Worm (Caenorhabditis elegans) whole organism, L4 larva: Measurements from ENCODE around the gene C30G7.4.

Experiments
- F26F4.8 ChIP-seq: fragments of 200-800 bp; sonication (Bioruptor generic); conservative IDR thresholded peaks from 2 replicates; pipeline ENCODE4 v1.3.6; 2022; ENCODE audit warnings: missing genetic modification characterization, missing compliant biosample characterization
- F44E2.7 ChIP-seq: fragments of 200-800 bp; sonication (Bioruptor generic); IDR thresholded peaks from 2 replicates; pipeline ENCODE4 v2.1.2; 2022; ENCODE audit warnings: missing genetic modification characterization, missing compliant biosample characterization
- F49E8.2 ChIP-seq: sonication (generic microtip); optimal IDR thresholded peaks from 2 replicates; lab custom pipeline; 2016; ENCODE audit warnings: missing compliant biosample characterization, mild to moderate bottlenecking, missing genetic modification characterization, borderline replicate concordance
- R02D3.7 ChIP-seq: fragments of 150-350 bp; sonication (generic microtip); optimal IDR thresholded peaks from 3 replicates; lab custom pipeline; 2014; ENCODE audit warnings: missing biosample characterization, missing genetic modification characterization
- Y105C5A.15 ChIP-seq: fragments of 200-800 bp; sonication (Bioruptor generic); IDR thresholded peaks from 2 replicates; pipeline ENCODE4 v1.3.6; 2022; ENCODE audit warnings: missing genetic modification characterization, missing compliant biosample characterization
- Y48G9A.11 ChIP-seq: fragments of 200-800 bp; sonication (Bioruptor generic); IDR thresholded peaks from 2 replicates; pipeline ENCODE4 v1.3.6; 2022; ENCODE audit warnings: missing genetic modification reagents, missing genetic modification characterization, missing compliant biosample characterization
- aha-1 ChIP-seq: fragments of 150-350 bp; peaks from one replicate; lab custom pipeline; 2014; ENCODE audit warnings: missing biosample characterization, missing genetic modification characterization
- arid-1 ChIP-seq: fragments of 200-800 bp; sonication (Bioruptor generic); conservative IDR thresholded peaks from 2 replicates; pipeline ENCODE4 v1.3.6; 2022; ENCODE audit warnings: missing genetic modification reagents, missing genetic modification characterization, missing compliant biosample characterization
- attf-4 ChIP-seq: sonication (generic microtip); optimal IDR thresholded peaks from 3 replicates; lab custom pipeline; 2017; ENCODE audit warnings: missing biosample characterization, missing genetic modification characterization
- ceh-20 ChIP-seq: fragments of 200-800 bp; sonication (Bioruptor generic); IDR thresholded peaks from 2 replicates; pipeline ENCODE4 v1.3.6; 2022; ENCODE audit warnings: missing genetic modification reagents, missing genetic modification characterization, missing compliant biosample characterization
- ceh-82 ChIP-seq: sonication (generic microtip); optimal IDR thresholded peaks from 2 replicates; lab custom pipeline; 2017; ENCODE audit warnings: missing biosample characterization, missing genetic modification characterization
- cey-2 ChIP-seq: sonication (generic microtip); optimal IDR thresholded peaks from 3 replicates; lab custom pipeline; 2017; ENCODE audit warnings: missing genetic modification characterization, mild to moderate bottlenecking, missing compliant biosample characterization, antibody characterized with exemption, borderline replicate concordance; ENCODE audit not compliant: insufficient read depth
- ctbp-1 ChIP-seq: fragments of 200-800 bp; sonication (Bioruptor generic); IDR thresholded peaks from 2 replicates; pipeline ENCODE4 v1.3.6; 2022; ENCODE audit warnings: missing genetic modification reagents, missing genetic modification characterization, missing compliant biosample characterization
- daf-16 ChIP-seq, 3 experiments: sonication (generic microtip); optimal IDR thresholded peaks; 2 replicates each; lab custom pipeline; 2016 to 2017; ENCODE audit warnings: missing genetic modification characterization in 3 of 3, missing genetic modification reagents in 3 of 3, mild to moderate bottlenecking in 2 of 3, missing compliant biosample characterization in 2 of 3, missing biosample characterization in 1 of 3, moderate library complexity in 1 of 3
- dmd-6 ChIP-seq: fragments of 200-800 bp; sonication (Bioruptor generic); IDR thresholded peaks from 2 replicates; pipeline ENCODE4 v1.3.6; 2022; ENCODE audit warnings: missing genetic modification reagents, missing genetic modification characterization, missing compliant biosample characterization
- dpl-1 ChIP-seq: fragments of 150-350 bp; optimal IDR thresholded peaks from 2 replicates; lab custom pipeline; 2014; ENCODE audit warnings: missing biosample characterization, missing genetic modification reagents, missing genetic modification characterization
- dve-1 ChIP-seq: sonication (generic microtip); optimal IDR thresholded peaks from 2 replicates; lab custom pipeline; 2017; ENCODE audit warnings: antibody characterized with exemption, mild to moderate bottlenecking, missing genetic modification characterization, missing compliant biosample characterization; ENCODE audit not compliant: insufficient read depth
- fkh-10 ChIP-seq: fragments of 150-350 bp; optimal IDR thresholded peaks from 2 replicates; lab custom pipeline; 2014; ENCODE audit warnings: missing biosample characterization, missing genetic modification reagents, missing genetic modification characterization
- fos-1 ChIP-seq: fragments of 150-350 bp; optimal IDR thresholded peaks from 2 replicates; lab custom pipeline; 2014; ENCODE audit warnings: missing biosample characterization, missing genetic modification characterization
- hlh-11 ChIP-seq: fragments of 200-800 bp; sonication (Bioruptor generic); optimal IDR thresholded peaks from 2 replicates; lab custom pipeline; 2018; ENCODE audit warnings: mild to moderate bottlenecking, missing genetic modification characterization, missing compliant biosample characterization
- hlh-30 ChIP-seq: sonication (generic microtip); optimal IDR thresholded peaks from 2 replicates; lab custom pipeline; 2017; ENCODE audit warnings: antibody characterized with exemption, mild to moderate bottlenecking, missing genetic modification characterization, missing compliant biosample characterization; ENCODE audit not compliant: insufficient read depth
- lim-7 ChIP-seq: fragments of 200-800 bp; sonication (Bioruptor generic); IDR thresholded peaks from 2 replicates; pipeline ENCODE4 v1.3.6; 2022; ENCODE audit warnings: missing genetic modification characterization, missing compliant biosample characterization
- lin-38 ChIP-seq: fragments of 200-800 bp; sonication (Bioruptor generic); IDR thresholded peaks from 2 replicates; pipeline ENCODE4 v1.3.6; 2022; ENCODE audit warnings: missing genetic modification reagents, missing genetic modification characterization, missing compliant biosample characterization
- lir-3 ChIP-seq: sonication (generic microtip); optimal IDR thresholded peaks from 2 replicates; lab custom pipeline; 2016; ENCODE audit warnings: mild to moderate bottlenecking, missing genetic modification characterization, missing compliant biosample characterization
- lsy-2 ChIP-seq, 2 experiments: fragments of 150-350 bp in 1 of 2; sonication (generic microtip) in 1 of 2; optimal IDR thresholded peaks; 2 replicates each; lab custom pipeline; 2014 to 2017; ENCODE audit warnings: missing biosample characterization in 2 of 2, missing genetic modification characterization in 2 of 2
- mdt-29 ChIP-seq: fragments of 200-800 bp; sonication (Bioruptor generic); IDR thresholded peaks from 2 replicates; pipeline ENCODE4 v1.3.6; 2022; ENCODE audit warnings: missing genetic modification reagents, missing genetic modification characterization, missing compliant biosample characterization
- mep-1 ChIP-seq: fragments of 150-350 bp; sonication (generic microtip); optimal IDR thresholded peaks from 3 replicates; lab custom pipeline; 2014; ENCODE audit warnings: missing biosample characterization, missing genetic modification characterization
- mxl-3 ChIP-seq: fragments of 200-800 bp; sonication (Bioruptor generic); optimal IDR thresholded peaks from 2 replicates; lab custom pipeline; 2018; ENCODE audit warnings: mild to moderate bottlenecking, missing genetic modification characterization, missing compliant biosample characterization
- nhr-11 ChIP-seq: fragments of 150-350 bp; optimal IDR thresholded peaks from 2 replicates; lab custom pipeline; 2014; ENCODE audit warnings: missing biosample characterization, missing genetic modification characterization
- nhr-111 ChIP-seq: fragments of 200-800 bp; sonication (Bioruptor generic); optimal IDR thresholded peaks from 2 replicates; lab custom pipeline; 2018; ENCODE audit warnings: mild to moderate bottlenecking, missing genetic modification characterization, missing compliant biosample characterization
- nhr-25 ChIP-seq: sonication (generic microtip); optimal IDR thresholded peaks from 2 replicates; lab custom pipeline; 2017; ENCODE audit warnings: missing genetic modification characterization, mild to moderate bottlenecking, missing compliant biosample characterization, antibody characterized with exemption, moderate library complexity, borderline replicate concordance; ENCODE audit not compliant: insufficient read depth
- nhr-28 ChIP-seq: fragments of 150-350 bp; optimal IDR thresholded peaks from 2 replicates; lab custom pipeline; 2014; ENCODE audit warnings: missing biosample characterization, missing genetic modification characterization
- nhr-41 ChIP-seq: fragments of 200-800 bp; sonication (Bioruptor generic); IDR thresholded peaks from 2 replicates; pipeline ENCODE4 v1.3.6; 2022; ENCODE audit warnings: missing genetic modification reagents, missing genetic modification characterization, missing compliant biosample characterization
- nhr-48 ChIP-seq: sonication (generic microtip); optimal IDR thresholded peaks from 2 replicates; lab custom pipeline; 2016; ENCODE audit warnings: mild to moderate bottlenecking, missing genetic modification characterization, missing compliant biosample characterization
- sdz-12 ChIP-seq: fragments of 200-800 bp; sonication (Bioruptor generic); optimal IDR thresholded peaks from 2 replicates; lab custom pipeline; 2018; ENCODE audit warnings: mild to moderate bottlenecking, missing genetic modification characterization, missing compliant biosample characterization
- spr-1 ChIP-seq: sonication (generic microtip); optimal IDR thresholded peaks from 2 replicates; lab custom pipeline; 2016; ENCODE audit warnings: mild to moderate bottlenecking, missing genetic modification characterization, missing compliant biosample characterization
- spr-3 ChIP-seq: fragments of 200-800 bp; sonication (Bioruptor generic); optimal IDR thresholded peaks from 2 replicates; lab custom pipeline; 2018; ENCODE audit warnings: mild to moderate bottlenecking, missing genetic modification characterization, missing compliant biosample characterization
- unc-130 ChIP-seq: sonication (generic microtip); optimal IDR thresholded peaks from 2 replicates; lab custom pipeline; 2016; ENCODE audit warnings: missing genetic modification reagents, missing genetic modification characterization, missing compliant biosample characterization
- unc-39 ChIP-seq: sonication (generic microtip); optimal IDR thresholded peaks from 2 replicates; lab custom pipeline; 2017; ENCODE audit warnings: missing biosample characterization, missing genetic modification characterization
- unc-62 ChIP-seq, 3 experiments: fragments of 150-350 bp in 1 of 3; sonication (generic microtip); optimal IDR thresholded peaks in 2 of 3; peaks in 1 of 3; 1 replicate in 1 of 3; 2 replicates in 2 of 3; lab custom pipeline; 2014 to 2017; ENCODE audit warnings: missing biosample characterization in 3 of 3, missing genetic modification characterization in 3 of 3, missing genetic modification reagents in 3 of 3, missing genotype in 1 of 3
- vab-7 ChIP-seq: fragments of 200-800 bp; sonication (Bioruptor generic); IDR thresholded peaks from 2 replicates; pipeline ENCODE4 v1.3.6; 2022; ENCODE audit warnings: missing genetic modification reagents, missing genetic modification characterization, missing compliant biosample characterization
- zfp-2 ChIP-seq: sonication (generic microtip); optimal IDR thresholded peaks from 2 replicates; lab custom pipeline; 2016; ENCODE audit warnings: mild to moderate bottlenecking, missing genetic modification characterization, missing compliant biosample characterization

Gene C30G7.4

ce11 chrV:14947022-14947421 is at the start of gene C30G7.4:
Gene C30G7.4, minus strand, starts transcription at chrV:14947122.
- TF ChIP-seq ceh-20 (GFP tag; lab: Robert Waterston, UW) (no peak), zfp-2 (no peak), unc-62 (GFP tag; optimal IDR thresholded peaks at IDR 0.05 in 1 of 2; lab: Kevin White, UChicago) (no peak), unc-62 (tag; optimal IDR thresholded peaks at IDR 0.05; lab: Kevin White, UChicago) (no peak), Y48G9A.11 (no peak)

DNA sequence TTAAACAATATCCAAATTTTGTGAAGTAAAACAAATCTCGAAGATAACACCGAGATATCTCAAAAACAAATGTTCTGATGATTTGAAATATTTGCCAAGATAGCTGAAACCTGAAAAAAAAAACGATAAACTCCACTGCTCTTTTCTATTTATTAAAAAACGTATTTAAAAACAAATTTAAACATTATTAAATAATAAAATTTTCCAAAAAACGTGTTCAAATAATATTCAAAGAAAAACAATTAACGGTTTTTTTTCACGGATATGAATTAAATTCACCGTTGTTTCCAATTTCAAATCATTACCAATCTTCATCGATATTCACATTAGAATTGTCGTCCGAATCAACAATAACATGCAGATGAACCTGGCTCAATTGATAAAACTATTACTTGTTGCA is 49.3 kb upstream of the C30G7.4 start, which contains the start of gene irld-14:
irld-14 (plus strand) TSS at position 301 of the 400 bp plus-strand sequence.
- TF ChIP-seq nhr-48 (tag; lab: Kevin White, UChicago) (no peak), nhr-11 (tag; lab: Kevin White, UChicago) (no peak), ctbp-1 (GFP tag; lab: Robert Waterston, UW) (no peak), arid-1 (GFP tag; lab: Robert Waterston, UW) (no peak), lin-38 (no peak), spr-3 (GFP tag; lab: Kevin White, UChicago) (no peak), cey-2 (tag; lab: Kevin White, UChicago) (no peak), dpl-1 (GFP tag; lab: Kevin White, UChicago) (no peak), ceh-82 (tag; lab: Kevin White, UChicago) (no peak)
- TF ChIP-seq, all 104 proteins: peak for 0

- no peak for TF ChIP-seq mdt-29 (GFP tag; lab: Robert Waterston, UW)
- no peak for TF ChIP-seq nhr-25
- peak; percentile 65 for TF ChIP-seq dmd-6 (GFP tag; lab: Robert Waterston, UW)
- peak; percentile 26 for TF ChIP-seq dve-1 (tag; lab: Kevin White, UChicago)
- TF ChIP-seq attf-4, result no peak
- TF ChIP-seq lim-7 (GFP tag; lab: Robert Waterston, UW), result no peak
- TF ChIP-seq hlh-11, result peak; percentile 34
- TF ChIP-seq mxl-3 (GFP tag; lab: Kevin White, UChicago), result peak; percentile 52
- TF ChIP-seq spr-1 (tag; lab: Kevin White, UChicago), result no peak
- no peak for TF ChIP-seq F44E2.7 (GFP tag; lab: Robert Waterston, UW)
- no peak for TF ChIP-seq zfp-2
- TF ChIP-seq lsy-2 (tag; optimal IDR thresholded peaks at IDR 0.05; lab: Kevin White, UChicago), result no peak
- no peak for TF ChIP-seq vab-7 (GFP tag; lab: Robert Waterston, UW)
- no peak for TF ChIP-seq lir-3 (tag; lab: Kevin White, UChicago)
- TF ChIP-seq daf-16 (GFP tag; optimal IDR thresholded peaks at IDR 0.05; lab: Kevin White, UChicago), result no peak
- TF ChIP-seq daf-16 (tag; optimal IDR thresholded peaks at IDR 0.05; lab: Kevin White, UChicago), result peak; percentile 88
- no peak for TF ChIP-seq nhr-41 (GFP tag; lab: Robert Waterston, UW)
- peak; percentile 59 for TF ChIP-seq nhr-28
Observed at ce11 chrV:14993620-14994019, 46.7 kb upstream of the C30G7.4 start, which contains the start of gene fil-1. Gene fil-1, plus strand, starts transcription at chrV:14993838.

DNA sequence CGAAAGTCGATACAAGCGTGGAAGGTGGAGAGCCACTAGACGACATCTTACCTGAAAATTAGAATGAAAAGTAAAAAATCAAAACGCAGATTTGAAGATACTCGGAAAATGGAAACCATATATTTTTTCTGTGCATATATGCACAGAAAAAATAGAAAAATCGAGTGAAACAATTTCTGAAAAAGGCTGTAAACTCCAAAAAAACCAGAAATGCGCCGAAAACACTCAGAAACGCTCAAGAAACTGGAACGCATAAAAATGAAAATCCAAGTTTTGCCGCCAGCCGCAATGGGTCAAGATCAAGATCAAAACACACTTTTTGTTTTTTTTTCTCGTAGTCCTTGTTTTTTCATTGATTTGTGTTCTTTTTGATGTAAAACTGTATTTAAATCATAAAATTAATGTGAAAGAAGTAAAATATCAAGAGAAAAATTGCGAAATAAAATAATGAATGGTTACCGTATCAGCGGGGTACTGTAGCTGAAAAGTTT is 45.8 kb upstream of the C30G7.4 start, which contains the start of gene T01C3.3:
T01C3.3 (minus strand) TSS at position 51 of the 491 bp plus-strand sequence.
- TF ChIP-seq lin-38, result peak; percentile 63
- no peak for TF ChIP-seq spr-3 (GFP tag; lab: Kevin White, UChicago)
- TF ChIP-seq nhr-111 (GFP tag; lab: Kevin White, UChicago), result no peak
- TF ChIP-seq Y48G9A.11, result peak; percentile 81
- peak; percentile 59 for TF ChIP-seq unc-130

ce11 chrV:14991489-14991888 is 44.6 kb upstream of the C30G7.4 start:
- TF ChIP-seq F26F4.8 (GFP tag; lab: Robert Waterston, UW) (no peak), mep-1 (no peak), dmd-6 (GFP tag; lab: Robert Waterston, UW) (no peak), sdz-12 (no peak), fkh-10 (no peak), F49E8.2 (tag; lab: Kevin White, UChicago) (peak; percentile 16), Y105C5A.15 (GFP tag; lab: Robert Waterston, UW) (no peak), unc-39 (tag; lab: Kevin White, UChicago) (no peak), arid-1 (GFP tag; lab: Robert Waterston, UW) (no peak), unc-130 (peak; percentile 1), aha-1 (tag; lab: Kevin White, UChicago) (peak; percentile 75), hlh-30 (tag; lab: Kevin White, UChicago) (no peak), Y48G9A.11 (peak; percentile 46; the same call in 1 of the 2 replicates), fos-1 (no peak), R02D3.7 (tag; lab: Kevin White, UChicago) (no peak)
